Worm (Caenorhabditis elegans): Measurements from ENCODE around the gene ugt-12.

Gene ugt-12

DNA sequence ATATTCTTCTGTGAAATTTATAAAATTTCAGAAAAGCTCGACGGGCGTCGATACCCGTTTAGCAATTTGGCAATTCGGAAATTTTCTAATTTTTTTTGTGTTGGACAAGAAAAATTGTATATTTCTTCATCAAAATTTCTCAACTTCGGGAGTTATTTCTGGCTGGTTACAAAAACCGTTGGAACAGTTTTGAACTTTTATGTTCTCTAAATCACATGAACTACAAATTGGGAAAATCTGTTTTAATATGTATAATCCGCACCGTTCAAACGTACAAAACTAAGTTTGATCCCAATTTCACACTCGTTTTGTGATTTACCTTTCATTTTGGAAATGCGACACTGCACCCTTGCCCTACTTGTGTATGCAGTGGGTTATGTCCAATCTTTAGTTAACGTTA lies 4.1 kb downstream of the ugt-12 start, which contains the start of gene T19H12.3:
T19H12.3 (plus strand) TSS at position 301 of the 400 bp plus-strand sequence.
- TF ChIP-seq ceh-28 (tag; optimal IDR thresholded peaks at IDR 0.05) (no peak), ztf-4 (tag; optimal IDR thresholded peaks at IDR 0.05) (no peak), fkh-10 (GFP tag; optimal IDR thresholded peaks at IDR 0.05) (no peak), unc-62 (GFP tag; optimal IDR thresholded peaks at IDR 0.05) (no peak), nhr-28 (tag; optimal IDR thresholded peaks at IDR 0.05) (no peak)

DNA sequence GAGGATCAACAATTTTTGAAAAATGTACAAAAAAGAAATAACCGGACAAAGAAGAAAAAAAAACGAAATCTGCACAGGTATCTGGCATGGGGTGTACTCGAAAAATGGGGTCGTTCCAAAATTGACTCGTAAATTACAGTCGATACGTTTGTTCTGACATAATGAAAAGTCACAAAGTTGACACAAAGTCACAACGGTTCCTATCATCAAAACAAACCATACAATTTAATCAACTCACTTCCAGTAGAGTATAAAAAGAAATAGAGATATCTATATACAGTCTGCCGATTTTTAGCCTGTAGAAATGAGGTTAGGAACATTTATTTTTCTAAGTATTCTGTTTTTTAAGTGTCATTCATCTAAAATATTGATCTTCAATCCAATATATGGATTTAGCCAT lies 4.9 kb downstream of the ugt-12 start, which contains the start of gene T19H12.12:
T19H12.12 (plus strand) TSS at position 301 of the 400 bp plus-strand sequence.
- no peak for TF ChIP-seq aly-2 (tag; optimal IDR thresholded peaks at IDR 0.05)
- TF ChIP-seq nhr-76 (tag; optimal IDR thresholded peaks at IDR 0.05): no peak
- TF ChIP-seq hmg-11 (tag; optimal IDR thresholded peaks at IDR 0.05): no peak
- TF ChIP-seq unc-39 (tag; optimal IDR thresholded peaks at IDR 0.05): no peak
- TF ChIP-seq ceh-16 (tag; optimal IDR thresholded peaks at IDR 0.05): no peak
- no peak for TF ChIP-seq nhr-67 (tag; optimal IDR thresholded peaks at IDR 0.05)
- TF ChIP-seq daf-12 (tag; optimal IDR thresholded peaks at IDR 0.05): no peak
- TF ChIP-seq nhr-28 (tag; optimal IDR thresholded peaks at IDR 0.05): no peak
- TF ChIP-seq nhr-11 (tag; optimal IDR thresholded peaks at IDR 0.05): no peak
- TF ChIP-seq egl-5 (tag; optimal IDR thresholded peaks at IDR 0.05): no peak
- TF ChIP-seq mml-1 (tag; optimal IDR thresholded peaks at IDR 0.05): no peak

DNA sequence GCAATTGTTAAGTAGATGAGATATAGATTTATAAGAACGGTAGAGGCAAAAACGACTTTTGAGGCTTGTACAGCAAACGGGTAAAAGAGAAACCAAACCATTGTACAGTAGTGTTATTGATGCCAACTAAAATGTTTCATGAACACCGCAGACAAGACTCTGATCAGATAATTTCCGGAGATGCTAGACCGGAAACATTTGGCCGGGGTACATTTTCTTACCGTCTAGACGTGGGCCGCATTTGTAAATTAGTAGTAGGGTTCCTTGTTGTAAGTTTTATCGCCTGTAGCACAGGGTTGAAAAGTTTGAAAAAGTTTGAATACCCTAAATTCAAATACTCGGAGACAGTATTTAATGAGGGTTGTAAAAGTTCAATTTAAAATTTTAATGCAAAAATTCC lies 8.1 kb downstream of the ugt-12 start, which contains the start of gene str-32:
str-32 (minus strand) TSS at position 101 of the 400 bp plus-strand sequence.
- no peak for TF ChIP-seq sea-2 (GFP tag; optimal IDR thresholded peaks at IDR 0.05)
- no peak for TF ChIP-seq pha-4 (tag; optimal IDR thresholded peaks at IDR 0.05)
- TF ChIP-seq ceh-9 (tag; optimal IDR thresholded peaks at IDR 0.05): no peak
- TF ChIP-seq unc-39 (tag; optimal IDR thresholded peaks at IDR 0.05): no peak
- no peak for TF ChIP-seq unc-62 (GFP tag; optimal IDR thresholded peaks at IDR 0.05)
- no peak for TF ChIP-seq elt-2 (tag; optimal IDR thresholded peaks at IDR 0.05)
- no peak for TF ChIP-seq nhr-76 (tag; optimal IDR thresholded peaks at IDR 0.05)
- no peak for TF ChIP-seq mml-1 (tag; optimal IDR thresholded peaks at IDR 0.05)
- TF ChIP-seq skn-1 (tag; optimal IDR thresholded peaks at IDR 0.05): no peak
- TF ChIP-seq hmg-11 (tag; optimal IDR thresholded peaks at IDR 0.05): no peak
- TF ChIP-seq egl-27 (tag; optimal IDR thresholded peaks at IDR 0.05): no peak
- TF ChIP-seq mdl-1 (tag; optimal IDR thresholded peaks at IDR 0.05): no peak
- no peak for TF ChIP-seq lsy-12 (tag; optimal IDR thresholded peaks at IDR 0.05)
- no peak for TF ChIP-seq snpc-4 (tag; optimal IDR thresholded peaks at IDR 0.05)

DNA sequence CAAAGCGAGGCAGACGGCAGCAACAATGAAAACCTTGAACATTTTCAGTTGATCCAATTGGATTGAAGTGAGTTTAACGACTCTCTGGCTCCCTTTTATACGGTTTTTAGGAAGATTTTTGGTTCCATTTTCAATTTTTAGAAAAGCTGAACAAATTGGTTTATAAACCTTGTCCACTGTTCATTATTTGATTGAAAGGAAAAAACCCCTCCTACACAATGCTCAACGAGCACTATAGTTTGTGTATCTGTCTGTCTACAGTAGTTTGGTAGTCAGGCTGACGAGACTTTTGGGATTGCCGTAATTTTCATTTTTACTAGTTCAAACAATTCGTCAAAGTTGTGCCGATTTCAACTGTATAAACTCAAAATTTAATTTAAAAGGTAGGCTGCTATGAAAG lies 10.2 kb downstream of the ugt-12 start, which contains the start of gene T19H12.15:
T19H12.15 (minus strand) TSS at position 101 of the 400 bp plus-strand sequence.
- TF ChIP-seq pqm-1 (tag; optimal IDR thresholded peaks at IDR 0.05) (no peak), lin-39 (tag; optimal IDR thresholded peaks at IDR 0.05) (no peak), lsy-12 (tag; optimal IDR thresholded peaks at IDR 0.05) (no peak), ceh-82 (tag; optimal IDR thresholded peaks at IDR 0.05) (no peak), egl-27 (tag; optimal IDR thresholded peaks at IDR 0.05) (no peak), nhr-43 (tag; optimal IDR thresholded peaks at IDR 0.05; ENCODE audit: poor library complexity, severe bottlenecking) (no peak), nhr-76 (tag; optimal IDR thresholded peaks at IDR 0.05) (no peak), eor-1 (tag; optimal IDR thresholded peaks at IDR 0.05) (no peak), nhr-28 (tag; optimal IDR thresholded peaks at IDR 0.05) (no peak), elt-1 (tag; optimal IDR thresholded peaks at IDR 0.05) (no peak)

DNA sequence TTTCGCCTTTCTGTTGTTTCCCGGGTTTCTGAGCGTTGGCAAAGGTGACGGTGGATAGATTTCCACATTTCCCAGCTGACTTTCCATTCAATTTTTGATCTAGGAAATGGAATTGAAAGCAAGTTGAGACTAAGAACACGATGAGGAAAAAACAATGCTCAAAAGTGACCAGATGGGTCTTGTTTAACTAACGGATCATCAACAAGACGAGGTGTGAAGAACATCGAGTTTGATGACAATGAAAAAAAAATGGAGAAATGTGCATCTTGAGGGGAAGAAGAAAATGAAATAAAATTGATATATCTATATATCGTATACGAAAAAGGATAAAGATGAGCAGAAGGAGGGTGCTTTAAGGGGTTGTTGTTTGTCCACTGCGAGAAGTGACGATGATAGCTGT lies 11.8 kb downstream of the ugt-12 start, which contains the start of gene T19H12.6:
T19H12.6 (minus strand) TSS at position 101 of the 400 bp plus-strand sequence.
- TF ChIP-seq egl-5 (tag; optimal IDR thresholded peaks at IDR 0.05): no peak
- no peak for TF ChIP-seq ceh-16 (tag; optimal IDR thresholded peaks at IDR 0.05)
- TF ChIP-seq lsy-12 (tag; optimal IDR thresholded peaks at IDR 0.05): no peak
- no peak for TF ChIP-seq nhr-28 (tag; optimal IDR thresholded peaks at IDR 0.05)
- TF ChIP-seq ztf-11 (tag; optimal IDR thresholded peaks at IDR 0.05): no peak
- no peak for TF ChIP-seq hmg-11 (tag; optimal IDR thresholded peaks at IDR 0.05)
- TF ChIP-seq daf-12 (tag; optimal IDR thresholded peaks at IDR 0.05): no peak
- no peak for TF ChIP-seq jun-1 (tag; optimal IDR thresholded peaks at IDR 0.05)
- TF ChIP-seq ceh-28 (tag; optimal IDR thresholded peaks at IDR 0.05): no peak
- TF ChIP-seq ceh-9 (tag; optimal IDR thresholded peaks at IDR 0.05): no peak

DNA sequence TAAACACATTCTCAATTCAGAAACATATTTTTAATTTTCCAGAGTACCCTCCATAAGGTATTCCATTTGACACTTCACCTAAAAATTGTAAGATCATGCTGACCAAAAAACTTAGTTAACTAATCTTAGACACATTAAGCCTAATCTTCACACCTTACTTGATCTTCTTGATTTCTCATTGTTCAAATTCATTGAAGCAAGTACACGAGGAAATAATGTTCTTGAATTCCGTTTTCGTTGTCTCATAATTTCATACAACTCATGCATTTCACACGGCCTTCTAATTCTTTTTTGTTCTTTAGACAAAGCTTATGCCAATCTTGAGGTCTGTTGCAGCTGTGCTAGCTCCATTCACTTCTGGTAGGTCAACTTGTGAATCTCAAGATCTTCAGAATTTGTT lies 17.4 kb downstream of the ugt-12 start, which contains the start of gene srd-33:
srd-33 (plus strand) TSS at position 301 of the 400 bp plus-strand sequence.
- TF ChIP-seq ceh-28 (tag; optimal IDR thresholded peaks at IDR 0.05): no peak
- TF ChIP-seq ceh-9 (tag; optimal IDR thresholded peaks at IDR 0.05): no peak
- TF ChIP-seq nhr-25 (tag; optimal IDR thresholded peaks at IDR 0.05): no peak
- no peak for TF ChIP-seq fkh-10 (GFP tag; optimal IDR thresholded peaks at IDR 0.05)
- TF ChIP-seq eor-1 (tag; optimal IDR thresholded peaks at IDR 0.05): no peak
- TF ChIP-seq nhr-237 (tag; optimal IDR thresholded peaks at IDR 0.05): no peak
- no peak for TF ChIP-seq ceh-82 (tag; optimal IDR thresholded peaks at IDR 0.05)
- no peak for TF ChIP-seq fos-1 (tag; optimal IDR thresholded peaks at IDR 0.05)
